Fruit fly (Drosophila melanogaster) whole organism, embryonic: Measurements from ENCODE around the gene CG43055.

Experiments used
- Asciz ChIP-seq: fragments of 200-800 bp; sonication (Bioruptor generic); optimal IDR thresholded peaks from 2 replicates; lab custom pipeline; 2017; ENCODE audit warnings: missing biosample characterization, mild to moderate bottlenecking, missing genetic modification characterization, missing genetic modification reagents
- Atf6 ChIP-seq: fragments of 200-800 bp; sonication (Bioruptor generic); IDR thresholded peaks from 2 replicates; pipeline ENCODE4 v1.3.6; 2022; ENCODE audit warnings: missing biosample characterization, missing genetic modification characterization
- Bdp1 ChIP-seq: fragments of 200-800 bp; sonication (Bioruptor generic); optimal IDR thresholded peaks from 3 replicates; lab custom pipeline; 2016; ENCODE audit warnings: missing biosample characterization, missing genetic modification characterization
- Bteb2 ChIP-seq: fragments of 200-800 bp; sonication (Bioruptor generic); optimal IDR thresholded peaks from 2 replicates; lab custom pipeline; 2016; ENCODE audit warnings: missing biosample characterization, missing genetic modification characterization
- CG11247 ChIP-seq: fragments of 200-800 bp; sonication (Bioruptor generic); IDR thresholded peaks from 2 replicates; pipeline ENCODE4 v1.3.6; 2022; ENCODE audit warnings: missing biosample characterization, missing genetic modification characterization
- CG12391 ChIP-seq: fragments of 200-800 bp; sonication (Bioruptor generic); optimal IDR thresholded peaks from 3 replicates; lab custom pipeline; 2018; ENCODE audit warnings: missing biosample characterization, mild to moderate bottlenecking, missing genetic modification characterization, moderate library complexity
- CG13894 ChIP-seq: fragments of 200-800 bp; sonication (Bioruptor generic); optimal IDR thresholded peaks from 3 replicates; lab custom pipeline; 2018; ENCODE audit warnings: missing biosample characterization, mild to moderate bottlenecking, missing genetic modification characterization, moderate library complexity
- CG16779 ChIP-seq: fragments of 200-800 bp; sonication (Bioruptor generic); IDR thresholded peaks from 2 replicates; pipeline ENCODE4 v1.3.6; 2022; ENCODE audit warnings: missing biosample characterization, missing genetic modification characterization
- CG17328 ChIP-seq: fragments of 200-800 bp; sonication (Bioruptor generic); IDR thresholded peaks from 2 replicates; pipeline ENCODE4 v1.3.6; 2022; ENCODE audit warnings: missing biosample characterization, missing genetic modification characterization
- CG17361 ChIP-seq: fragments of 200-800 bp; sonication (Bioruptor generic); IDR thresholded peaks from 3 replicates; pipeline ENCODE4 v1.3.6; 2022; ENCODE audit warnings: missing biosample characterization, missing genetic modification characterization
- CG18476 ChIP-seq: fragments of 200-800 bp; sonication (Bioruptor generic); optimal IDR thresholded peaks from 2 replicates; lab custom pipeline; 2016; ENCODE audit warnings: missing biosample characterization, mild to moderate bottlenecking, missing genetic modification characterization
- CG2116 ChIP-seq: fragments of 200-800 bp; sonication (Bioruptor generic); optimal IDR thresholded peaks from 3 replicates; lab custom pipeline; 2018; ENCODE audit warnings: missing biosample characterization, mild to moderate bottlenecking, missing genetic modification characterization
- CG2678 ChIP-seq: fragments of 200-800 bp; sonication (Bioruptor generic); optimal IDR thresholded peaks from 3 replicates; lab custom pipeline; 2019; ENCODE audit warnings: missing biosample characterization, mild to moderate bottlenecking, missing genetic modification characterization, moderate library complexity
- CG34422 ChIP-seq: fragments of 200-800 bp; sonication (Bioruptor generic); IDR thresholded peaks from 3 replicates; pipeline ENCODE4 v1.3.6; 2022; ENCODE audit warnings: missing biosample characterization, missing genetic modification characterization
- CG3995 ChIP-seq: fragments of 200-800 bp; sonication (Bioruptor generic); optimal IDR thresholded peaks from 3 replicates; lab custom pipeline; 2016; ENCODE audit warnings: missing biosample characterization, missing genetic modification characterization
- CG4360 ChIP-seq: fragments of 200-800 bp; sonication (Bioruptor generic); IDR thresholded peaks from 2 replicates; pipeline ENCODE4 v1.3.6; 2022; ENCODE audit warnings: missing biosample characterization, missing genetic modification characterization
- CG8359 ChIP-seq: fragments of 200-800 bp; sonication (Bioruptor generic); optimal IDR thresholded peaks from 2 replicates; lab custom pipeline; 2017; ENCODE audit warnings: missing biosample characterization, mild to moderate bottlenecking, missing genetic modification characterization, borderline replicate concordance
- CG9609 ChIP-seq: fragments of 200-800 bp; sonication (Bioruptor generic); optimal IDR thresholded peaks from 3 replicates; lab custom pipeline; 2016; ENCODE audit warnings: missing biosample characterization, missing genetic modification characterization
- D ChIP-seq, 2 experiments: fragments of 200-800 bp in 1 of 2; fragments of >200 bp in 1 of 2; sonication (Bioruptor generic) in 1 of 2; optimal IDR thresholded peaks; 2 replicates in 1 of 2; 3 replicates in 1 of 2; lab custom pipeline; 2017; ENCODE audit warnings: mild to moderate bottlenecking in 1 of 2, missing biosample characterization in 1 of 2, missing genetic modification characterization in 1 of 2, missing genetic modification reagents in 1 of 2
- Deaf1 ChIP-seq: fragments of 200-800 bp; optimal IDR thresholded peaks from 3 replicates; lab custom pipeline; 2019; ENCODE audit warnings: missing biosample characterization, mild to moderate bottlenecking, missing genetic modification characterization, moderate library complexity
- Dref ChIP-seq: fragments of 200-800 bp; sonication (Bioruptor generic); IDR thresholded peaks from 2 replicates; pipeline ENCODE4 v1.3.6; 2022; ENCODE audit warnings: missing biosample characterization, missing genetic modification characterization
- Eip74EF ChIP-seq, 2 experiments: fragments of 200-800 bp in 1 of 2; fragments of >200 bp in 1 of 2; sonication (Bioruptor generic) in 1 of 2; optimal IDR thresholded peaks; 2 replicates each; lab custom pipeline; 2017 to 2019; ENCODE audit warnings: missing biosample characterization in 2 of 2, missing genetic modification characterization in 2 of 2, mild to moderate bottlenecking in 1 of 2, moderate library complexity in 1 of 2
- Gug ChIP-seq: fragments of 200-800 bp; sonication (Bioruptor generic); IDR thresholded peaks from 4 replicates; pipeline ENCODE4 v1.3.6; 2022; ENCODE audit warnings: missing biosample characterization, missing genetic modification characterization
- HLHmδ ChIP-seq: fragments of 200-800 bp; sonication (Bioruptor generic); optimal IDR thresholded peaks from 2 replicates; lab custom pipeline; 2018; ENCODE audit warnings: missing biosample characterization, mild to moderate bottlenecking, missing genetic modification characterization, moderate library complexity
- Hsf ChIP-seq: fragments of 200-800 bp; sonication (Bioruptor generic); optimal IDR thresholded peaks from 3 replicates; lab custom pipeline; 2016; ENCODE audit warnings: missing biosample characterization, missing genetic modification characterization
- Lpt ChIP-seq: fragments of >200 bp; optimal IDR thresholded peaks from 2 replicates; lab custom pipeline; 2018; ENCODE audit warnings: missing biosample characterization, missing genetic modification characterization
- NC2α ChIP-seq: fragments of 200-800 bp; sonication (Bioruptor generic); optimal IDR thresholded peaks from 2 replicates; lab custom pipeline; 2016; ENCODE audit warnings: missing biosample characterization, missing genetic modification characterization
- Opbp ChIP-seq: fragments of 200-800 bp; sonication (Bioruptor generic); IDR thresholded peaks from 3 replicates; pipeline ENCODE4 v1.3.6; 2022; ENCODE audit warnings: missing biosample characterization, missing genetic modification characterization; ENCODE audit not compliant: partially characterized antibody
- Ptx1 ChIP-seq: fragments of 200-800 bp; sonication (Bioruptor generic); IDR thresholded peaks from 2 replicates; pipeline ENCODE4 v1.3.6; 2022; ENCODE audit warnings: missing biosample characterization, missing genetic modification characterization
- Side ChIP-seq: fragments of 200-800 bp; sonication (Bioruptor generic); optimal IDR thresholded peaks from 2 replicates; lab custom pipeline; 2016; ENCODE audit warnings: missing biosample characterization, missing genetic modification characterization
- al ChIP-seq: fragments of 200-800 bp; sonication (Bioruptor generic); IDR thresholded peaks from 2 replicates; pipeline ENCODE4 v1.3.6; 2022; ENCODE audit warnings: missing biosample characterization, missing genetic modification characterization
- bcd ChIP-seq: fragments of 200-800 bp; sonication (Bioruptor generic); optimal IDR thresholded peaks from 2 replicates; lab custom pipeline; 2017; ENCODE audit warnings: missing biosample characterization, mild to moderate bottlenecking, missing genetic modification characterization
- bsh ChIP-seq, 2 experiments: fragments of 200-800 bp; sonication (Bioruptor generic); optimal IDR thresholded peaks; 2 replicates each; lab custom pipeline; 2017 to 2018; ENCODE audit warnings: mild to moderate bottlenecking in 2 of 2, missing biosample characterization in 2 of 2, missing genetic modification characterization in 2 of 2, moderate library complexity in 1 of 2
- cwo ChIP-seq: fragments of 200-800 bp; sonication (Bioruptor generic); optimal IDR thresholded peaks from 3 replicates; lab custom pipeline; 2017; ENCODE audit warnings: missing biosample characterization, missing genetic modification characterization, mild to moderate bottlenecking, moderate library complexity, missing genetic modification reagents
- dmrt11E ChIP-seq: fragments of 200-800 bp; sonication (Bioruptor generic); optimal IDR thresholded peaks from 3 replicates; lab custom pipeline; 2018; ENCODE audit warnings: missing biosample characterization, mild to moderate bottlenecking, missing genetic modification characterization, moderate library complexity
- ems ChIP-seq: fragments of 200-800 bp; sonication (Bioruptor generic); optimal IDR thresholded peaks from 3 replicates; lab custom pipeline; 2016; ENCODE audit warnings: missing biosample characterization, missing genetic modification characterization
- exex ChIP-seq: fragments of 200-800 bp; sonication (Bioruptor generic); optimal IDR thresholded peaks from 4 replicates; lab custom pipeline; 2018; ENCODE audit warnings: missing biosample characterization, mild to moderate bottlenecking, missing genetic modification characterization, moderate library complexity
- fu2 ChIP-seq: fragments of 200-800 bp; sonication (Bioruptor generic); optimal IDR thresholded peaks from 2 replicates; lab custom pipeline; 2016; ENCODE audit warnings: missing biosample characterization, missing genetic modification characterization
- ind ChIP-seq: fragments of 200-800 bp; sonication (Bioruptor generic); optimal IDR thresholded peaks from 3 replicates; lab custom pipeline; 2016; ENCODE audit warnings: missing biosample characterization, missing genetic modification characterization
- inv ChIP-seq: fragments of 200-800 bp; sonication (Bioruptor generic); IDR thresholded peaks from 2 replicates; pipeline ENCODE4 v1.3.6; 2022; ENCODE audit warnings: missing biosample characterization, missing genetic modification characterization; ENCODE audit not compliant: partially characterized antibody
- nerfin-1 ChIP-seq: fragments of 200-800 bp; sonication (Bioruptor generic); optimal IDR thresholded peaks from 3 replicates; lab custom pipeline; 2019; ENCODE audit warnings: missing biosample characterization, mild to moderate bottlenecking, missing genetic modification characterization, moderate library complexity
- p53 ChIP-seq: fragments of 200-800 bp; sonication (Bioruptor generic); optimal IDR thresholded peaks from 2 replicates; lab custom pipeline; 2016; ENCODE audit warnings: missing biosample characterization, missing genetic modification characterization
- pfk ChIP-seq: fragments of 200-800 bp; sonication (Bioruptor generic); optimal IDR thresholded peaks from 2 replicates; lab custom pipeline; 2018; ENCODE audit warnings: missing biosample characterization, mild to moderate bottlenecking, missing genetic modification characterization, moderate library complexity
- pros ChIP-seq: fragments of 200-800 bp; sonication (Bioruptor generic); optimal IDR thresholded peaks from 3 replicates; lab custom pipeline; 2019; ENCODE audit warnings: missing biosample characterization, mild to moderate bottlenecking, missing genetic modification characterization, moderate library complexity
- psq ChIP-seq: fragments of 200-800 bp; sonication (Bioruptor generic); optimal IDR thresholded peaks from 2 replicates; lab custom pipeline; 2017; ENCODE audit warnings: missing biosample characterization, missing genetic modification characterization
- sna ChIP-seq: fragments of 200-800 bp; sonication (Bioruptor generic); IDR thresholded peaks from 2 replicates; pipeline ENCODE4 v1.3.6; 2022; ENCODE audit warnings: missing biosample characterization, missing genetic modification characterization; ENCODE audit not compliant: partially characterized antibody
- sqz ChIP-seq: fragments of 200-800 bp; sonication (Bioruptor generic); optimal IDR thresholded peaks from 3 replicates; lab custom pipeline; 2018; ENCODE audit warnings: missing biosample characterization, mild to moderate bottlenecking, missing genetic modification characterization
- ssp ChIP-seq: fragments of 200-800 bp; sonication (Bioruptor generic); IDR thresholded peaks from 2 replicates; pipeline ENCODE4 v1.3.6; 2022; ENCODE audit warnings: missing biosample characterization, missing genetic modification characterization
- unc-4 ChIP-seq: fragments of 200-800 bp; sonication (Bioruptor generic); IDR thresholded peaks from 2 replicates; pipeline ENCODE4 v1.3.6; 2022; ENCODE audit warnings: missing biosample characterization, missing genetic modification characterization; ENCODE audit not compliant: partially characterized antibody

Gene CG43055

DNA sequence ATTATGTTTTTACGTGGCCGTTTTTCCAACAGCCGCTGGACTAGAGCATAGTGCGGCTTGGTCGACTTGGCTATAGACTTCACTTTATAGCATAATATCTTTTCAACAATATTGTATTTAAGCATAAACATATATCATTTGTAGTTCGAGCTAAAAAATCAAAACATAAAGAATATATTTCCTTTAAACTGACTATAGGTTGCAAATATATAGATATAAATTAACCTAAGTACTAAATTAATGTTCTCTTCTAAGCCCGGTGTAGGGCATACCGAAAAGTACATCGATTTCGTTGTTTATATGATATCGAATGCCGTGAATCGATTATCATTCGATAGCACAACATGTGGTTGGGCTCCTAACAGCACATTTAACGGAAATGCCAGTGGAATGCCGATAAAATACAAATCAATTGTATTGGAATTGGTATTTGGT lies 37.6 kb downstream of the CG43055 start, which contains the start of gene MFS18 (continued):
- TF ChIP-seq unc-4 (GFP tag; lab: Robert Waterston, UW), result peak; percentile 52
- peak; percentile 95 for TF ChIP-seq CG13894 (tag; lab: Kevin White, UChicago)
- peak; percentile 95 for TF ChIP-seq CG18476 (GFP tag; lab: Kevin White, UChicago)
- TF ChIP-seq bcd (GFP tag; lab: Kevin White, UChicago), result peak; percentile 98
- TF ChIP-seq Ptx1 (GFP tag; lab: Robert Waterston, UW), result peak; percentile 99
- peak; percentile 38 for TF ChIP-seq pfk (GFP tag; lab: Kevin White, UChicago)
- peak; percentile 48 for TF ChIP-seq inv (GFP tag; lab: Robert Waterston, UW)
- peak; percentile 95 for TF ChIP-seq ems (GFP tag; lab: Kevin White, UChicago)
- peak; percentile 95 for TF ChIP-seq ssp
- peak; percentile 90 for TF ChIP-seq Bteb2 (GFP tag; lab: Kevin White, UChicago)
- peak; percentile 99 for TF ChIP-seq Asciz
- TF ChIP-seq p53 (GFP tag; lab: Kevin White, UChicago), result peak; percentile 15
- peak; percentile 43; the same call in 1 of the 2 replicates for TF ChIP-seq sna (GFP tag; lab: Robert Waterston, UW)
- TF ChIP-seq Lpt (GFP tag; lab: Kevin White, UChicago), result no peak
- TF ChIP-seq dmrt11E, result peak; percentile 95
- peak; percentile 69 for TF ChIP-seq Deaf1 (tag; lab: Kevin White, UChicago)
- TF ChIP-seq NC2α (GFP tag; lab: Kevin White, UChicago), result peak; percentile 66
- peak; percentile 67 to 97 for TF ChIP-seq bsh (GFP tag; optimal IDR thresholded peaks at IDR 0.05; lab: Kevin White, UChicago)
- peak; percentile 95 for TF ChIP-seq nerfin-1
- TF ChIP-seq CG11247 (GFP tag; lab: Robert Waterston, UW), result peak; percentile 97
- TF ChIP-seq Atf6 (GFP tag; lab: Robert Waterston, UW), result peak; percentile 99
- peak; percentile 83; the same call in 2 of the 3 replicates for TF ChIP-seq Opbp (GFP tag; lab: Robert Waterston, UW)
- TF ChIP-seq pros (GFP tag; lab: Kevin White, UChicago), result no peak
- TF ChIP-seq CG34422 (GFP tag; lab: Robert Waterston, UW), result peak; percentile 99
- TF ChIP-seq fu2 (GFP tag; lab: Kevin White, UChicago), result peak; percentile 80
- peak; percentile 99 for TF ChIP-seq ind (GFP tag; lab: Kevin White, UChicago)
- peak; percentile 99 for TF ChIP-seq CG17328 (GFP tag; lab: Robert Waterston, UW)
- TF ChIP-seq CG9609, result peak; percentile 69
- TF ChIP-seq CG8359 (GFP tag; lab: Kevin White, UChicago), result peak; percentile 94
- TF ChIP-seq psq (GFP tag; lab: Kevin White, UChicago), result peak; percentile 91
- peak; percentile 93 for TF ChIP-seq CG2116
- TF ChIP-seq Gug (GFP tag; lab: Robert Waterston, UW), result peak; percentile 99
- TF ChIP-seq HLHmδ, result no peak
- TF ChIP-seq sqz (GFP tag; lab: Kevin White, UChicago), result no peak
- no peak for TF ChIP-seq D (optimal IDR thresholded peaks at IDR 0.05; lab: Kevin White, UChicago)
- TF ChIP-seq D (GFP tag; optimal IDR thresholded peaks at IDR 0.05; lab: Kevin White, UChicago), result peak; percentile 99
- peak; percentile 94 for TF ChIP-seq Hsf
- TF ChIP-seq exex (tag; lab: Kevin White, UChicago), result peak; percentile 90
- peak; percentile 79 for TF ChIP-seq Bdp1
- TF ChIP-seq CG2678, result peak; percentile 99
- TF ChIP-seq cwo (GFP tag; lab: Kevin White, UChicago), result peak; percentile 98
- peak; percentile 98 for TF ChIP-seq CG12391 (tag; lab: Kevin White, UChicago)
- peak in 1 of 2 experiments; percentile 94 for TF ChIP-seq Eip74EF (GFP tag; optimal IDR thresholded peaks at IDR 0.05; lab: Kevin White, UChicago)
- peak; percentile 77 for TF ChIP-seq Side (GFP tag; lab: Kevin White, UChicago)
- peak; percentile 99 for TF ChIP-seq al
- TF ChIP-seq CG17361 (GFP tag; lab: Robert Waterston, UW), result peak; percentile 99
- TF ChIP-seq CG4360 (GFP tag; lab: Robert Waterston, UW), result peak; percentile 90
- TF ChIP-seq CG3995 (GFP tag; lab: Kevin White, UChicago), result peak; percentile 77
- peak; percentile 98 for TF ChIP-seq CG16779 (GFP tag; lab: Robert Waterston, UW)
- peak; percentile 85 for TF ChIP-seq Dref (GFP tag; lab: Robert Waterston, UW)
